Worm (Caenorhabditis elegans) whole organism, L4/young adult: ENCODE results near the gene cki-2.

ENCODE experiments used
- W03F9.2 ChIP-seq: fragments of 150-350 bp; optimal IDR thresholded peaks from 2 replicates; lab custom pipeline; 2014; ENCODE audit warnings: missing biosample characterization, missing genetic modification characterization
- dao-5 ChIP-seq: sonication (generic microtip); optimal IDR thresholded peaks from 2 replicates; lab custom pipeline; 2016; ENCODE audit warnings: missing genotype, missing genetic modification characterization, moderate library complexity, missing compliant biosample characterization
- him-1 ChIP-seq: sonication (generic microtip); optimal IDR thresholded peaks from 2 replicates; lab custom pipeline; 2016; ENCODE audit warnings: missing genotype, missing genetic modification reagents, missing genetic modification characterization, missing compliant biosample characterization

DNA sequence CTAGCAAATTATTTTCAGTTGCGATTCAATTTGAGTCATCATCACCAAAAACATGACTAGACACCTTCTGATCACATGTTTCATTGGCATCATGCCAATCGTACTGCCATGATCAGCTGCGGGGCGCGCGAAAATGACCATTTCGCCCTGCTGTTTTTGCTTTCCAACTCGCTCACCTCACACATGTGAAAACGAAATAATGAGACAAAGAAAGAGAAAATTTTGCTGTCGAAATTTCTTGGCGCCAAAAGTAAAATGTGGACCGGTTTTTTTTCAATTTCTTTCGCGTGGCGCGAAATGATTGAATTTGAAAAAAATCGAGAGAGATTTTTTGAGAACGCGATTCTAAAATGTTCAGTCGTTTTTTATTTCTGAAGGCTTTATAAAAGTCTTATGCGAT, 9.4 kb upstream of the cki-2 start:
- TF ChIP-seq him-1 (tag; lab: Kevin White, UChicago): no peak
- TF ChIP-seq W03F9.2 (tag; lab: Kevin White, UChicago): no peak
- TF ChIP-seq dao-5 (tag; lab: Kevin White, UChicago): no peak
